Worm (Caenorhabditis elegans) whole organism, L1 larva: ENCODE results near the gene T28D6.7.
A peak's percentile ranks its signal among the peaks of the same experiment; 100 is the strongest.

ENCODE experiments used
- C34B4.2 ChIP-seq: sonication (generic microtip); optimal IDR thresholded peaks from 2 replicates; lab custom pipeline; 2017; ENCODE audit warnings: mild to moderate bottlenecking, missing genetic modification characterization, missing compliant biosample characterization
- Y116A8C.19 ChIP-seq: sonication (generic microtip); optimal IDR thresholded peaks from 2 replicates; lab custom pipeline; 2016; ENCODE audit warnings: missing compliant biosample characterization, missing genetic modification characterization, borderline replicate concordance
- aha-1 ChIP-seq: fragments of 150-350 bp; optimal IDR thresholded peaks from 2 replicates; lab custom pipeline; 2014; ENCODE audit warnings: missing biosample characterization, missing genetic modification characterization
- aly-2 ChIP-seq: fragments of 150-350 bp; optimal IDR thresholded peaks from 2 replicates; lab custom pipeline; 2014; ENCODE audit warnings: missing biosample characterization, missing genetic modification characterization
- blmp-1 ChIP-seq: fragments of 150-350 bp; optimal IDR thresholded peaks from 2 replicates; lab custom pipeline; 2014; ENCODE audit warnings: missing biosample characterization, missing genetic modification characterization
- ceh-82 ChIP-seq, 3 experiments: fragments of 150-350 bp in 1 of 3; sonication (generic microtip) in 2 of 3; optimal IDR thresholded peaks; 2 replicates each; lab custom pipeline; 2014 to 2017; ENCODE audit warnings: missing biosample characterization in 3 of 3, missing genetic modification characterization in 3 of 3
- ceh-88 ChIP-seq: fragments of 200-800 bp; sonication (Bioruptor generic); IDR thresholded peaks from 2 replicates; pipeline ENCODE4 v1.3.6; 2022; ENCODE audit warnings: missing genetic modification characterization, missing compliant biosample characterization
- ceh-90 ChIP-seq: sonication (generic microtip); optimal IDR thresholded peaks from 2 replicates; lab custom pipeline; 2016; ENCODE audit warnings: missing genetic modification characterization, missing compliant biosample characterization
- dpl-1 ChIP-seq, 3 experiments: fragments of 150-350 bp in 2 of 3; sonication (generic microtip) in 1 of 3; optimal IDR thresholded peaks; 2 replicates each; lab custom pipeline; 2014 to 2017; ENCODE audit warnings: missing biosample characterization in 3 of 3, missing genetic modification characterization in 3 of 3, missing genetic modification reagents in 3 of 3
- dsc-1 ChIP-seq: sonication (generic microtip); optimal IDR thresholded peaks from 2 replicates; lab custom pipeline; 2016; ENCODE audit warnings: mild to moderate bottlenecking, missing genetic modification characterization, missing compliant biosample characterization
- efl-1 ChIP-seq, 4 experiments: fragments of 150-350 bp; optimal IDR thresholded peaks in 3 of 4; peaks in 1 of 4; 1 replicate in 1 of 4; 2 replicates in 3 of 4; lab custom pipeline; 2014; ENCODE audit warnings: missing biosample characterization in 2 of 4, missing genetic modification characterization in 2 of 4, missing genetic modification reagents in 2 of 4
- efl-3 ChIP-seq: fragments of 200-800 bp; sonication (Bioruptor generic); optimal IDR thresholded peaks from 2 replicates; lab custom pipeline; 2018; ENCODE audit warnings: mild to moderate bottlenecking, missing genetic modification characterization, missing compliant biosample characterization
- elt-2 ChIP-seq: sonication (generic microtip); optimal IDR thresholded peaks from 2 replicates; lab custom pipeline; 2016; ENCODE audit warnings: missing genetic modification characterization, mild to moderate bottlenecking, inconsistent platforms, missing compliant biosample characterization, missing genetic modification reagents
- elt-3 ChIP-seq, 6 experiments: fragments of 150-350 bp in 1 of 6; sonication (generic microtip); optimal IDR thresholded peaks; 2 replicates each; lab custom pipeline; 2017 to 2018; ENCODE audit warnings: missing biosample characterization in 6 of 6, missing genetic modification characterization in 6 of 6, inconsistent platforms in 1 of 6
- fkh-4 ChIP-seq: sonication (generic microtip); optimal IDR thresholded peaks from 2 replicates; lab custom pipeline; 2016; ENCODE audit warnings: missing compliant biosample characterization, missing genetic modification characterization, borderline replicate concordance
- hlh-17 ChIP-seq: fragments of 200-800 bp; sonication (Bioruptor generic); optimal IDR thresholded peaks from 2 replicates; lab custom pipeline; 2018; ENCODE audit warnings: missing genetic modification characterization, mild to moderate bottlenecking, missing compliant biosample characterization, moderate library complexity, borderline replicate concordance
- hlh-4 ChIP-seq: sonication (generic microtip); optimal IDR thresholded peaks from 2 replicates; lab custom pipeline; 2016; ENCODE audit warnings: mild to moderate bottlenecking, missing genetic modification characterization, missing compliant biosample characterization
- lin-15B ChIP-seq: fragments of 150-350 bp; sonication (generic microtip); optimal IDR thresholded peaks from 3 replicates; lab custom pipeline; 2014; ENCODE audit warnings: missing biosample characterization, missing genetic modification characterization
- lin-35 ChIP-seq, 2 experiments: fragments of 150-350 bp; optimal IDR thresholded peaks; 2 replicates each; lab custom pipeline; 2014; ENCODE audit warnings: missing biosample characterization in 2 of 2, missing genetic modification characterization in 2 of 2, missing genetic modification reagents in 2 of 2
- lsy-2 ChIP-seq, 2 experiments: fragments of 150-350 bp; optimal IDR thresholded peaks; 2 replicates each; lab custom pipeline; 2014; ENCODE audit warnings: missing biosample characterization in 2 of 2, missing genetic modification characterization in 2 of 2
- mdl-1 ChIP-seq, 2 experiments: fragments of 150-350 bp; optimal IDR thresholded peaks; 2 replicates each; lab custom pipeline; 2014 to 2017; ENCODE audit warnings: missing biosample characterization in 2 of 2, missing genetic modification characterization in 2 of 2, inconsistent platforms in 1 of 2
- mef-2 ChIP-seq: fragments of 150-350 bp; optimal IDR thresholded peaks from 2 replicates; lab custom pipeline; 2014; ENCODE audit warnings: missing biosample characterization, missing genetic modification characterization
- mep-1 ChIP-seq: fragments of 150-350 bp; optimal IDR thresholded peaks from 2 replicates; lab custom pipeline; 2014; ENCODE audit warnings: missing biosample characterization, missing genetic modification characterization
- nhr-19 ChIP-seq: fragments of 200-800 bp; sonication (Bioruptor generic); conservative IDR thresholded peaks from 2 replicates; pipeline ENCODE4 v1.3.6; 2022; ENCODE audit warnings: missing genetic modification characterization, missing compliant biosample characterization
- nhr-20 ChIP-seq: sonication (generic microtip); optimal IDR thresholded peaks from 2 replicates; lab custom pipeline; 2016; ENCODE audit warnings: mild to moderate bottlenecking, missing genetic modification characterization, missing compliant biosample characterization
- nhr-47 ChIP-seq: sonication (generic microtip); optimal IDR thresholded peaks from 2 replicates; lab custom pipeline; 2016; ENCODE audit warnings: mild to moderate bottlenecking, missing genetic modification characterization, moderate library complexity, missing compliant biosample characterization
- nhr-71 ChIP-seq: sonication (generic microtip); optimal IDR thresholded peaks from 2 replicates; lab custom pipeline; 2016; ENCODE audit warnings: mild to moderate bottlenecking, missing genetic modification characterization, moderate library complexity, missing compliant biosample characterization
- nhr-76 ChIP-seq: sonication (generic microtip); optimal IDR thresholded peaks from 2 replicates; lab custom pipeline; 2017; ENCODE audit warnings: missing biosample characterization, missing genetic modification characterization
- nhr-85 ChIP-seq: sonication (generic microtip); peaks from one replicate; lab custom pipeline; 2016; ENCODE audit warnings: missing genetic modification characterization, inconsistent platforms, missing compliant biosample characterization
- pax-3 ChIP-seq: fragments of 200-800 bp; sonication (Bioruptor generic); optimal IDR thresholded peaks from 2 replicates; lab custom pipeline; 2018; ENCODE audit warnings: mild to moderate bottlenecking, missing genetic modification characterization, moderate library complexity, missing compliant biosample characterization
- pqm-1 ChIP-seq: sonication (generic microtip); optimal IDR thresholded peaks from 3 replicates; lab custom pipeline; 2017; ENCODE audit warnings: missing biosample characterization, missing genetic modification characterization
- snpc-4 ChIP-seq: fragments of 150-350 bp; optimal IDR thresholded peaks from 2 replicates; lab custom pipeline; 2014; ENCODE audit warnings: missing biosample characterization, missing genetic modification characterization
- snu-23 ChIP-seq: sonication (generic microtip); optimal IDR thresholded peaks from 2 replicates; lab custom pipeline; 2016; ENCODE audit warnings: missing genetic modification characterization, missing compliant biosample characterization
- sptf-1 ChIP-seq: fragments of 150-350 bp; optimal IDR thresholded peaks from 2 replicates; lab custom pipeline; 2014; ENCODE audit warnings: missing biosample characterization, missing genetic modification characterization
- sup-37 ChIP-seq: fragments of 200-800 bp; sonication (Bioruptor generic); optimal IDR thresholded peaks from 2 replicates; lab custom pipeline; 2018; ENCODE audit warnings: mild to moderate bottlenecking, missing genetic modification characterization, missing compliant biosample characterization
- unc-130 ChIP-seq: fragments of 150-350 bp; optimal IDR thresholded peaks from 2 replicates; lab custom pipeline; 2017; ENCODE audit warnings: missing biosample characterization, missing genetic modification characterization, inconsistent platforms
- unc-98 ChIP-seq: fragments of 200-800 bp; sonication (Bioruptor generic); IDR thresholded peaks from 2 replicates; pipeline ENCODE4 v1.3.6; 2022; ENCODE audit warnings: missing genetic modification characterization, missing compliant biosample characterization
- xbp-1 ChIP-seq: sonication (generic microtip); optimal IDR thresholded peaks from 2 replicates; lab custom pipeline; 2016; ENCODE audit warnings: missing genetic modification characterization, missing compliant biosample characterization
- zag-1 ChIP-seq: fragments of 150-350 bp; optimal IDR thresholded peaks from 2 replicates; lab custom pipeline; 2014; ENCODE audit warnings: missing biosample characterization, missing genetic modification characterization
- ztf-4 ChIP-seq: fragments of 150-350 bp; optimal IDR thresholded peaks from 2 replicates; lab custom pipeline; 2014; ENCODE audit warnings: missing biosample characterization, missing genetic modification characterization

Gene T28D6.7

DNA sequence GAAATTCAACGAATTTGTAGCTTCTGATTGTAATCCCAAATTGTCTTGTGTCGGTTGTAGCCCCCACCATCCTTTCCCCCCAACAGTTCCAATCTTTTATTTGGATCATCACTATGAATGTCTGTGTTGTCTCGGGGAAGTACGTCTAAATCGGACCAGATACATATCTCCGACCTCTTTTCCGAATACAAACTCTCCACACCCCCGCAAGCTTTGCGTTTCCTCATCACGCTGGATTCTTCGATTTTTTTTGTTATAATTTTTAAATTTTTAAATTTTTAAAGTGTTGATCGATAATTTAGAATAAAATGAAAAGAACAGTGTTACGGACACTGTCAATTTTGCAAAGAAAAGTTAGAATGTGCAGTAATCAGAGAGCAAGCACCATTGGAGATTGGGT, 35.6 kb upstream of the T28D6.7 start, which contains the start of gene subs-4:
Gene subs-4 (plus strand): TSS at position 301 of the 400 bp plus-strand sequence.
- TF ChIP-seq unc-98 (no peak), zag-1 (tag; lab: Kevin White, UChicago) (no peak), dpl-1 (GFP tag; optimal IDR thresholded peaks at IDR 0.05; lab: Kevin White, UChicago) (no peak)

- TF ChIP-seq ceh-88 (no peak), nhr-20 (tag; lab: Kevin White, UChicago) (peak; percentile 5), efl-1 (optimal IDR thresholded peaks at IDR 0.05; lab: Kevin White, UChicago) (peak; percentile 7 to 29), efl-1 (GFP tag; optimal IDR thresholded peaks at IDR 0.05 in 1 of 2; lab: Kevin White, UChicago) (no peak), sptf-1 (tag; lab: Kevin White, UChicago) (no peak), dpl-1 (GFP tag; optimal IDR thresholded peaks at IDR 0.05; lab: Kevin White, UChicago) (peak in 1 of 3 experiments; percentile 17), elt-2 (tag; lab: Kevin White, UChicago) (no peak), blmp-1 (tag; lab: Kevin White, UChicago) (peak; percentile 70), C34B4.2 (no peak), lsy-2 (tag; optimal IDR thresholded peaks at IDR 0.05; lab: Kevin White, UChicago) (peak; percentile 18 to 26), elt-3 (tag; optimal IDR thresholded peaks at IDR 0.05; lab: Kevin White, UChicago) (peak in 2 of 6 experiments; percentile 19 to 28), ztf-4 (peak; percentile 17), mep-1 (tag; lab: Kevin White, UChicago) (peak; percentile 37), nhr-47 (tag; lab: Kevin White, UChicago) (peak; percentile 24), mdl-1 (tag; optimal IDR thresholded peaks at IDR 0.05; lab: Kevin White, UChicago) (peak in 1 of 2 experiments; percentile 15), sup-37 (no peak), aly-2 (tag; lab: Kevin White, UChicago) (no peak), efl-3 (GFP tag; lab: Kevin White, UChicago) (no peak), unc-130 (tag; lab: Kevin White, UChicago) (no peak), lin-15B (no peak), ceh-82 (tag; optimal IDR thresholded peaks at IDR 0.05; lab: Kevin White, UChicago) (peak in 1 of 3 experiments; percentile 40), mef-2 (tag; lab: Kevin White, UChicago) (no peak), pax-3 (tag; lab: Kevin White, UChicago) (no peak), dsc-1 (tag; lab: Kevin White, UChicago) (no peak), hlh-17 (GFP tag; lab: Kevin White, UChicago) (no peak), xbp-1 (peak; percentile 18), Y116A8C.19 (tag; lab: Kevin White, UChicago) (no peak), pqm-1 (no peak), aha-1 (tag; lab: Kevin White, UChicago) (no peak), nhr-71 (peak; percentile 34), snpc-4 (tag; lab: Kevin White, UChicago) (no peak), hlh-4 (tag; lab: Kevin White, UChicago) (no peak), nhr-76 (tag; lab: Kevin White, UChicago) (no peak), nhr-19 (GFP tag; lab: Robert Waterston, UW) (0 out of 2 replicates have a peak, but pooled peaks have one; percentile 4), ceh-90 (tag; lab: Kevin White, UChicago) (no peak), snu-23 (GFP tag; lab: Kevin White, UChicago) (peak; percentile 53), lin-35 (GFP tag; optimal IDR thresholded peaks at IDR 0.05; lab: Kevin White, UChicago) (peak in 1 of 2 experiments; percentile 15), fkh-4 (tag; lab: Kevin White, UChicago) (no peak)
Observed at ce11 chrIII:11380555-11380954, 34.3 kb upstream of the T28D6.7 start.

DNA sequence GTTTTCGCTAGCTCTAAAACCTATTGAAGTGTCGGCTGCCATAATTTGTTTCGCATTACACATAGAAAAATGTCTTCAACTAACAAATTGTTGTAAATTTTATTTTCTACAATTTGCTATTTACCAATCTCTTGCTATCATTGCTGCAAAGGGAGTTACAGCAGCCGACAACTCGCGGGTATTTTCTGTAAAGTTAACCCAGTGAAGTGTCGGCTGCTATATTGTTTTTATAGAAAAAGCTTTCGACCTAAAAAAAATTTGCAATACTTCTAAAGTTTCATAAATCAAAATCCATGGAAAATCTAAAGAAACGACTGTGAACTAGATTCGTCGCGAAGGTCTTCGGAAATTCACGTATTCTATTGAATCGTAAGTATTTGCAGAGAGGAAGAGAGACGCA, 32.6 kb upstream of the T28D6.7 start:
- TF ChIP-seq efl-1 (optimal IDR thresholded peaks at IDR 0.05; lab: Kevin White, UChicago) (no peak), efl-1 (GFP tag; optimal IDR thresholded peaks at IDR 0.05 in 1 of 2; lab: Kevin White, UChicago) (no peak), blmp-1 (tag; lab: Kevin White, UChicago) (peak; percentile 27), nhr-85 (tag; lab: Kevin White, UChicago) (no peak), mdl-1 (tag; optimal IDR thresholded peaks at IDR 0.05; lab: Kevin White, UChicago) (no peak)
